Worm (Caenorhabditis elegans) whole organism, late embryonic: ENCODE data around the gene srsx-19.

Experiments used
- F13H6.1 ChIP-seq: sonication (generic microtip); optimal IDR thresholded peaks from 2 replicates; lab custom pipeline; 2016; ENCODE audit warnings: missing genetic modification characterization, missing compliant biosample characterization
- ceh-19 ChIP-seq: fragments of 200-800 bp; sonication (Bioruptor generic); optimal IDR thresholded peaks from 2 replicates; lab custom pipeline; 2018; ENCODE audit warnings: mild to moderate bottlenecking, missing genetic modification characterization, missing compliant biosample characterization
- elt-2 ChIP-seq: sonication (generic microtip); optimal IDR thresholded peaks from 2 replicates; lab custom pipeline; 2016; ENCODE audit warnings: missing genetic modification reagents, missing genetic modification characterization, missing compliant biosample characterization
- ets-4 ChIP-seq: sonication (generic microtip); optimal IDR thresholded peaks from 2 replicates; lab custom pipeline; 2016; ENCODE audit warnings: missing genetic modification characterization, missing compliant biosample characterization
- eyg-1 ChIP-seq: sonication (generic microtip); optimal IDR thresholded peaks from 2 replicates; lab custom pipeline; 2016; ENCODE audit warnings: missing genotype, missing genetic modification characterization, missing compliant biosample characterization
- pqm-1 ChIP-seq: sonication (generic microtip); optimal IDR thresholded peaks from 2 replicates; lab custom pipeline; 2016; ENCODE audit warnings: missing genetic modification characterization, missing compliant biosample characterization
- pros-1 ChIP-seq: fragments of 150-350 bp; optimal IDR thresholded peaks from 2 replicates; lab custom pipeline; 2014; ENCODE audit warnings: missing biosample characterization, missing genetic modification reagents, missing genetic modification characterization
- sdc-2 ChIP-seq: sonication (generic microtip); optimal IDR thresholded peaks from 2 replicates; lab custom pipeline; 2016; ENCODE audit warnings: missing genotype, missing genetic modification characterization, missing compliant biosample characterization
- unc-86 ChIP-seq: sonication (generic microtip); optimal IDR thresholded peaks from 2 replicates; lab custom pipeline; 2016; ENCODE audit warnings: missing genetic modification characterization, missing compliant biosample characterization

DNA sequence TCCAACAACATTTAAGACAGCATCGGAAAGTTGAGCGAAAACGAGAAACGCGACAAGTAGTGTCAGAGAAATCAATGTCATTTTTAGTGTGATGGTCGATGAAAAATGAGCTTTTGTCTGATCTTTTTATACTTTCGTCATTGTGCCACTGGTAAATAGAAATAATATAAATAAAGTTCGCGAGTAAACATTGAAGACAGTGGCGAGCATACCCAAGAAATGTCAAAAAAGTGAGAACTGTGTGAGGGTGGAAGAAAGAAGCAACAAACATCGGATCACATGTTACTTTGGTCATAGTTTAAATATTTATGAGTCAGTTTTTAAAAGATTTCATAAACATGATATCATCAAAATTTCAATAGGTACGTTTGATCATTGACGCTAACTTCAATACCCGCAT lies 33.2 kb upstream of the srsx-19 start, which contains the start of gene ttr-21:
- no peak for TF ChIP-seq pros-1 (tag; lab: Kevin White, UChicago)
- no peak for TF ChIP-seq sdc-2
- TF ChIP-seq unc-86: no peak
- no peak for TF ChIP-seq pqm-1 (tag; lab: Kevin White, UChicago)
- TF ChIP-seq ets-4 (tag; lab: Kevin White, UChicago): no peak
- TF ChIP-seq ceh-19 (GFP tag; lab: Kevin White, UChicago): no peak
- TF ChIP-seq F13H6.1 (tag; lab: Kevin White, UChicago): no peak
- TF ChIP-seq elt-2 (tag; lab: Kevin White, UChicago): no peak
- no peak for TF ChIP-seq eyg-1 (tag; lab: Kevin White, UChicago)
